Fruit fly (Drosophila melanogaster): ENCODE data around the gene CG7049.

CG7049 gene

dm6 chr3L:179490-180261, 3.6 kb upstream of the CG7049 start, which contains the start of gene CG13875 (continued):
- TF ChIP-seq CG34422 (GFP tag; IDR thresholded peaks at IDR 0.05), result no peak
- TF ChIP-seq YL-1 (GFP tag; optimal IDR thresholded peaks at IDR 0.05), result no peak
- TF ChIP-seq fd102C (GFP tag; optimal IDR thresholded peaks at IDR 0.05), result no peak
- peak; percentile 67 for TF ChIP-seq D19A (tag; optimal IDR thresholded peaks at IDR 0.05)
- peak; percentile 4 for TF ChIP-seq BtbVII (GFP tag; optimal IDR thresholded peaks at IDR 0.05)
- peak; percentile 38 for TF ChIP-seq CG13287 (GFP tag; IDR thresholded peaks at IDR 0.05; ENCODE audit: partially characterized antibody)
- no peak for TF ChIP-seq CG14860 (GFP tag; IDR thresholded peaks at IDR 0.05; ENCODE audit: partially characterized antibody)
- TF ChIP-seq CG17802 (tag; optimal IDR thresholded peaks at IDR 0.05), result no peak
- no peak for TF ChIP-seq HLH54F (GFP tag; optimal IDR thresholded peaks at IDR 0.05)
- peak; percentile 84 for TF ChIP-seq pros (GFP tag; optimal IDR thresholded peaks at IDR 0.05)
- no peak for TF ChIP-seq CG12744 (GFP tag; optimal IDR thresholded peaks at IDR 0.05)
- TF ChIP-seq CG4707 (GFP tag; optimal IDR thresholded peaks at IDR 0.05), result no peak
- no peak for TF ChIP-seq CG2202 (tag; optimal IDR thresholded peaks at IDR 0.05)
- TF ChIP-seq nom (GFP tag; optimal IDR thresholded peaks at IDR 0.05), result peak; percentile 56
- TF ChIP-seq kni (GFP tag; optimal IDR thresholded peaks at IDR 0.05), result peak; percentile 76
- TF ChIP-seq fd96Cb (tag; optimal IDR thresholded peaks at IDR 0.05), result no peak
- peak; percentile 77 for TF ChIP-seq CG12769 (tag; optimal IDR thresholded peaks at IDR 0.05)
- peak; percentile 72 for TF ChIP-seq Trl (optimal IDR thresholded peaks at IDR 0.05)
- TF ChIP-seq Trl (GFP tag; optimal IDR thresholded peaks at IDR 0.05), result no peak
- no peak for TF ChIP-seq Med (GFP tag)
- no peak for TF ChIP-seq unpg (GFP tag; optimal IDR thresholded peaks at IDR 0.05)
- TF ChIP-seq CG10543 (GFP tag; optimal IDR thresholded peaks at IDR 0.05), result peak; percentile 20
- peak; percentile 42 for TF ChIP-seq oc (tag; optimal IDR thresholded peaks at IDR 0.05)
- peak; percentile 11; the same call in 1 of the 3 replicates for TF ChIP-seq CG11695 (GFP tag; IDR thresholded peaks at IDR 0.05)
- TF ChIP-seq lab (GFP tag; optimal IDR thresholded peaks at IDR 0.05), result peak; percentile 28
- peak; percentile 78; the same call in 2 of the 4 replicates for TF ChIP-seq chinmo (GFP tag; IDR thresholded peaks at IDR 0.05; ENCODE audit: partially characterized antibody)
- peak; percentile 22; the same call in 1 of the 2 replicates for TF ChIP-seq unc-4 (GFP tag; IDR thresholded peaks at IDR 0.05; ENCODE audit: partially characterized antibody)

dm6 chr3L:178913-179488, 3.0 kb upstream of the CG7049 start, which contains the start of gene Vdup1:
Gene Vdup1, minus strand, starts transcription at chr3L:178963.
- TF ChIP-seq CG12071 (GFP tag; optimal IDR thresholded peaks at IDR 0.05), result no peak
- TF ChIP-seq chm (GFP tag; IDR thresholded peaks at IDR 0.05), result no peak
- TF ChIP-seq sqz (GFP tag; optimal IDR thresholded peaks at IDR 0.05), result no peak
- TF ChIP-seq wor (GFP tag; IDR thresholded peaks at IDR 0.05), result no peak
- no peak for TF ChIP-seq al (GFP tag; IDR thresholded peaks at IDR 0.05)
- no peak for TF ChIP-seq ttk (GFP tag; IDR thresholded peaks at IDR 0.05)
- no peak for TF ChIP-seq pfk (GFP tag; optimal IDR thresholded peaks at IDR 0.05)
- no peak for TF ChIP-seq Sry-β (GFP tag; optimal IDR thresholded peaks at IDR 0.05)
- peak; percentile 80 for TF ChIP-seq vvl (GFP tag; IDR thresholded peaks at IDR 0.05)
- no peak for TF ChIP-seq ato (GFP tag; IDR thresholded peaks at IDR 0.05; ENCODE audit: partially characterized antibody)
- TF ChIP-seq CG15269 (tag; optimal IDR thresholded peaks at IDR 0.05), result no peak
- TF ChIP-seq sens (GFP tag), result peak; percentile 70
- no peak for TF ChIP-seq Dbx (GFP tag; IDR thresholded peaks at IDR 0.05)
- no peak for TF ChIP-seq Dref (GFP tag; IDR thresholded peaks at IDR 0.05)
- TF ChIP-seq CG9609 (GFP tag; optimal IDR thresholded peaks at IDR 0.05), result no peak
- peak; percentile 62 for TF ChIP-seq Ets65A (GFP tag)
- no peak for TF ChIP-seq da (GFP tag; optimal IDR thresholded peaks at IDR 0.05)
